Fruit fly (Drosophila melanogaster) whole organism, embryonic: ENCODE measurements around the gene CG6409.

ENCODE experiments used
- Aef1 ChIP-seq: fragments of 200-800 bp; sonication (Bioruptor generic); IDR thresholded peaks from 3 replicates; pipeline ENCODE4 v1.3.6; 2022; ENCODE audit warnings: missing biosample characterization, missing genetic modification characterization
- CG1024 ChIP-seq: fragments of 200-800 bp; sonication (Bioruptor generic); IDR thresholded peaks from 2 replicates; pipeline ENCODE4 v1.3.6; 2022; ENCODE audit warnings: missing biosample characterization, missing genetic modification characterization
- CG10267 ChIP-seq: fragments of 200-800 bp; sonication (Bioruptor generic); optimal IDR thresholded peaks from 2 replicates; lab custom pipeline; 2018; ENCODE audit warnings: missing biosample characterization, mild to moderate bottlenecking, missing genetic modification characterization, moderate library complexity
- CG10654 ChIP-seq: fragments of 200-800 bp; sonication (Bioruptor generic); optimal IDR thresholded peaks from 2 replicates; lab custom pipeline; 2016; ENCODE audit warnings: missing biosample characterization, missing genetic modification characterization
- CG13296 ChIP-seq: fragments of 200-800 bp; sonication (Bioruptor generic); optimal IDR thresholded peaks from 3 replicates; lab custom pipeline; 2018; ENCODE audit warnings: missing biosample characterization, mild to moderate bottlenecking, missing genetic modification characterization
- CG14050 ChIP-seq: fragments of 200-800 bp; sonication (Bioruptor generic); IDR thresholded peaks from 3 replicates; pipeline ENCODE4 v1.3.6; 2022; ENCODE audit warnings: missing biosample characterization, missing genetic modification characterization
- CG1529 ChIP-seq: fragments of 200-800 bp; sonication (Bioruptor generic); optimal IDR thresholded peaks from 3 replicates; lab custom pipeline; 2018; ENCODE audit warnings: missing biosample characterization, missing genetic modification characterization
- CG15601 ChIP-seq: fragments of 200-800 bp; sonication (Bioruptor generic); optimal IDR thresholded peaks from 3 replicates; lab custom pipeline; 2019; ENCODE audit warnings: missing biosample characterization, mild to moderate bottlenecking, missing genetic modification characterization, moderate library complexity
- CG1602 ChIP-seq: fragments of 200-800 bp; sonication (Bioruptor generic); optimal IDR thresholded peaks from 3 replicates; lab custom pipeline; 2016; ENCODE audit warnings: missing biosample characterization, missing genetic modification characterization
- CG18599 ChIP-seq: fragments of 200-800 bp; sonication (Bioruptor generic); optimal IDR thresholded peaks from 3 replicates; lab custom pipeline; 2017; ENCODE audit warnings: missing biosample characterization, missing genetic modification characterization, mild to moderate bottlenecking, moderate library complexity, missing genetic modification reagents
- CG18764 ChIP-seq: fragments of 200-800 bp; sonication (Bioruptor generic); optimal IDR thresholded peaks from 3 replicates; lab custom pipeline; 2016; ENCODE audit warnings: missing biosample characterization, missing genetic modification characterization
- CG42726 ChIP-seq: fragments of 200-800 bp; sonication (Bioruptor generic); IDR thresholded peaks from 2 replicates; pipeline ENCODE4 v1.3.6; 2022; ENCODE audit warnings: missing biosample characterization, missing genetic modification characterization; ENCODE audit not compliant: partially characterized antibody
- CG7745 ChIP-seq: fragments of 200-800 bp; sonication (Bioruptor generic); optimal IDR thresholded peaks from 2 replicates; lab custom pipeline; 2018; ENCODE audit warnings: missing biosample characterization, mild to moderate bottlenecking, missing genetic modification characterization, moderate library complexity
- CG8765 ChIP-seq: fragments of 200-800 bp; sonication (Bioruptor generic); IDR thresholded peaks from 2 replicates; pipeline ENCODE4 v1.3.6; 2022; ENCODE audit warnings: missing biosample characterization, missing genetic modification characterization
- CG8944 ChIP-seq: fragments of 200-800 bp; sonication (Bioruptor generic); optimal IDR thresholded peaks from 3 replicates; lab custom pipeline; 2016; ENCODE audit warnings: missing biosample characterization, missing genetic modification characterization
- CG9727 ChIP-seq: fragments of 200-800 bp; sonication (Bioruptor generic); optimal IDR thresholded peaks from 3 replicates; lab custom pipeline; 2017; ENCODE audit warnings: missing biosample characterization, mild to moderate bottlenecking, missing genetic modification characterization
- CG9876 ChIP-seq: fragments of 200-800 bp; sonication (Bioruptor generic); optimal IDR thresholded peaks from 2 replicates; lab custom pipeline; 2016; ENCODE audit warnings: missing biosample characterization, missing genetic modification characterization
- CoRest ChIP-seq: fragments of 200-800 bp; sonication (Bioruptor generic); optimal IDR thresholded peaks from 3 replicates; lab custom pipeline; 2018; ENCODE audit warnings: missing biosample characterization, mild to moderate bottlenecking, missing genetic modification characterization, moderate library complexity
- D19B ChIP-seq: fragments of 200-800 bp; sonication (Bioruptor generic); optimal IDR thresholded peaks from 2 replicates; lab custom pipeline; 2017; ENCODE audit warnings: missing biosample characterization, mild to moderate bottlenecking, missing genetic modification characterization
- Dek ChIP-seq: fragments of 200-800 bp; sonication (Bioruptor generic); optimal IDR thresholded peaks from 3 replicates; lab custom pipeline; 2019; ENCODE audit warnings: missing biosample characterization, mild to moderate bottlenecking, missing genetic modification characterization, moderate library complexity
- Dfd ChIP-seq, 2 experiments: fragments of >200 bp; optimal IDR thresholded peaks; 2 replicates each; lab custom pipeline; 2017; ENCODE audit warnings: missing biosample characterization in 2 of 2, missing genetic modification characterization in 2 of 2
- Doc3 ChIP-seq: fragments of 200-800 bp; sonication (Bioruptor generic); IDR thresholded peaks from 3 replicates; pipeline ENCODE4 v1.3.6; 2022; ENCODE audit warnings: missing biosample characterization, missing genetic modification characterization; ENCODE audit not compliant: partially characterized antibody
- Ets65A ChIP-seq: fragments of 200-800 bp; sonication (Bioruptor generic); peaks from one replicate; lab custom pipeline; 2016; ENCODE audit warnings: missing biosample characterization, missing genetic modification characterization
- Ets97D ChIP-seq: fragments of 200-800 bp; sonication (Bioruptor generic); optimal IDR thresholded peaks from 3 replicates; lab custom pipeline; 2016; ENCODE audit warnings: missing biosample characterization, missing genetic modification characterization
- GATAe ChIP-seq: fragments of 200-800 bp; sonication (Bioruptor generic); conservative IDR thresholded peaks from 2 replicates; pipeline ENCODE4 v1.3.6; 2022; ENCODE audit warnings: missing biosample characterization, missing genetic modification characterization
- HmgZ ChIP-seq: fragments of 200-800 bp; sonication (Bioruptor generic); optimal IDR thresholded peaks from 2 replicates; lab custom pipeline; 2018; ENCODE audit warnings: missing biosample characterization, mild to moderate bottlenecking, missing genetic modification characterization
- Med ChIP-seq: fragments of 200-800 bp; sonication (Bioruptor generic); peaks from one replicate; lab custom pipeline; 2016; ENCODE audit warnings: missing biosample characterization, missing genetic modification characterization, mild to moderate bottlenecking, inconsistent platforms, moderate library complexity
- Scr ChIP-seq: fragments of 200-800 bp; sonication (Bioruptor generic); IDR thresholded peaks from 2 replicates; pipeline ENCODE4 v1.3.6; 2022; ENCODE audit warnings: missing biosample characterization, missing genetic modification characterization; ENCODE audit not compliant: partially characterized antibody
- Ssrp ChIP-seq: fragments of 200-800 bp; sonication (Bioruptor generic); optimal IDR thresholded peaks from 2 replicates; lab custom pipeline; 2018; ENCODE audit warnings: missing biosample characterization, mild to moderate bottlenecking, missing genetic modification characterization, moderate library complexity
- TFAM ChIP-seq: fragments of 200-800 bp; sonication (Bioruptor generic); optimal IDR thresholded peaks from 2 replicates; lab custom pipeline; 2017; ENCODE audit warnings: missing biosample characterization, missing genetic modification characterization, inconsistent platforms
- az2 ChIP-seq: fragments of 200-800 bp; sonication (Bioruptor generic); optimal IDR thresholded peaks from 3 replicates; lab custom pipeline; 2016; ENCODE audit warnings: missing biosample characterization, missing genetic modification characterization
- bcd ChIP-seq: fragments of 200-800 bp; sonication (Bioruptor generic); optimal IDR thresholded peaks from 2 replicates; lab custom pipeline; 2017; ENCODE audit warnings: missing biosample characterization, mild to moderate bottlenecking, missing genetic modification characterization
- bsh ChIP-seq, 2 experiments: fragments of 200-800 bp; sonication (Bioruptor generic); optimal IDR thresholded peaks; 2 replicates each; lab custom pipeline; 2017 to 2018; ENCODE audit warnings: mild to moderate bottlenecking in 2 of 2, missing biosample characterization in 2 of 2, missing genetic modification characterization in 2 of 2, moderate library complexity in 1 of 2
- chinmo ChIP-seq: fragments of 200-800 bp; sonication (Bioruptor generic); IDR thresholded peaks from 4 replicates; pipeline ENCODE4 v1.3.6; 2022; ENCODE audit warnings: missing biosample characterization, missing genetic modification characterization; ENCODE audit not compliant: partially characterized antibody
- ci ChIP-seq: fragments of 200-800 bp; sonication (Bioruptor generic); IDR thresholded peaks from 3 replicates; pipeline ENCODE4 v1.3.6; 2022; ENCODE audit warnings: missing biosample characterization, missing genetic modification characterization
- klu ChIP-seq: fragments of 200-800 bp; sonication (Bioruptor generic); IDR thresholded peaks from 2 replicates; pipeline ENCODE4 v1.3.6; 2022; ENCODE audit warnings: missing biosample characterization, missing genetic modification characterization
- maf-S ChIP-seq: fragments of 200-800 bp; sonication (Bioruptor generic); optimal IDR thresholded peaks from 2 replicates; lab custom pipeline; 2016; ENCODE audit warnings: missing biosample characterization, missing genetic modification characterization
- pb ChIP-seq: fragments of 200-800 bp; sonication (Bioruptor generic); optimal IDR thresholded peaks from 3 replicates; lab custom pipeline; 2016; ENCODE audit warnings: missing biosample characterization, missing genetic modification characterization
- sd ChIP-seq: fragments of 200-800 bp; sonication (Bioruptor generic); optimal IDR thresholded peaks from 3 replicates; lab custom pipeline; 2018; ENCODE audit warnings: missing biosample characterization, mild to moderate bottlenecking, missing genetic modification characterization, moderate library complexity
- shn ChIP-seq: fragments of 200-800 bp; sonication (Bioruptor generic); optimal IDR thresholded peaks from 3 replicates; lab custom pipeline; 2016; ENCODE audit warnings: missing biosample characterization, missing genetic modification characterization
- slp2 ChIP-seq: fragments of 200-800 bp; sonication (Bioruptor generic); optimal IDR thresholded peaks from 2 replicates; lab custom pipeline; 2016; ENCODE audit warnings: missing biosample characterization, missing genetic modification characterization
- ssp ChIP-seq: fragments of 200-800 bp; sonication (Bioruptor generic); IDR thresholded peaks from 2 replicates; pipeline ENCODE4 v1.3.6; 2022; ENCODE audit warnings: missing biosample characterization, missing genetic modification characterization
- trem ChIP-seq: fragments of 200-800 bp; optimal IDR thresholded peaks from 3 replicates; lab custom pipeline; 2019; ENCODE audit warnings: missing biosample characterization, mild to moderate bottlenecking, missing genetic modification characterization, moderate library complexity
- tup ChIP-seq: fragments of 200-800 bp; sonication (Bioruptor generic); optimal IDR thresholded peaks from 2 replicates; lab custom pipeline; 2016; ENCODE audit warnings: missing biosample characterization, mild to moderate bottlenecking, missing genetic modification characterization, moderate library complexity
- twi ChIP-seq: fragments of 200-800 bp; optimal IDR thresholded peaks from 2 replicates; lab custom pipeline; 2019; ENCODE audit warnings: missing biosample characterization, mild to moderate bottlenecking, missing genetic modification characterization, moderate library complexity
- unc-4 ChIP-seq: fragments of 200-800 bp; sonication (Bioruptor generic); IDR thresholded peaks from 2 replicates; pipeline ENCODE4 v1.3.6; 2022; ENCODE audit warnings: missing biosample characterization, missing genetic modification characterization; ENCODE audit not compliant: partially characterized antibody
- zen ChIP-seq: fragments of 200-800 bp; sonication (Bioruptor generic); optimal IDR thresholded peaks from 3 replicates; lab custom pipeline; 2018; ENCODE audit warnings: missing biosample characterization, mild to moderate bottlenecking, missing genetic modification characterization, moderate library complexity
- zf30C ChIP-seq: fragments of 200-800 bp; sonication (Bioruptor generic); optimal IDR thresholded peaks from 3 replicates; lab custom pipeline; 2018; ENCODE audit warnings: missing biosample characterization, mild to moderate bottlenecking, missing genetic modification characterization

The CG6409 gene

dm6 chr3L:10894159-10894558, 12.0 kb upstream of the CG6409 start, which contains the start of gene Cpr67Fb:
Gene Cpr67Fb, plus strand, starts transcription at chr3L:10894173.
- TF ChIP-seq CG42726 (GFP tag; lab: Robert Waterston, UW) (no peak), Ets65A (GFP tag; lab: Kevin White, UChicago) (peak; percentile 56), Med (GFP tag; lab: Kevin White, UChicago) (peak; percentile 60), zen (tag; lab: Kevin White, UChicago) (no peak)

dm6 chr3L:10893156-10893784, 11.1 kb upstream of the CG6409 start:
- TF ChIP-seq Aef1 (GFP tag; lab: Robert Waterston, UW), result no peak
- no peak for TF ChIP-seq klu (GFP tag; lab: Robert Waterston, UW)
- TF ChIP-seq maf-S (GFP tag; lab: Kevin White, UChicago), result no peak
- no peak for TF ChIP-seq GATAe (GFP tag; lab: Robert Waterston, UW)
- no peak for TF ChIP-seq CG1602
- no peak for TF ChIP-seq CG8765
- no peak for TF ChIP-seq Doc3 (GFP tag; lab: Robert Waterston, UW)
- no peak for TF ChIP-seq bcd (GFP tag; lab: Kevin White, UChicago)
- TF ChIP-seq CG10654 (GFP tag; lab: Kevin White, UChicago), result no peak
- no peak for TF ChIP-seq unc-4 (GFP tag; lab: Robert Waterston, UW)
- TF ChIP-seq bsh (GFP tag; optimal IDR thresholded peaks at IDR 0.05; lab: Kevin White, UChicago), result peak in 1 of 2 experiments; percentile 37
- TF ChIP-seq CG8944 (GFP tag; lab: Kevin White, UChicago), result no peak
- TF ChIP-seq D19B (GFP tag; lab: Kevin White, UChicago), result no peak
- no peak for TF ChIP-seq pb
- TF ChIP-seq Ssrp (tag; lab: Kevin White, UChicago), result peak; percentile 52
- no peak for TF ChIP-seq CG1024 (GFP tag; lab: Robert Waterston, UW)
- TF ChIP-seq Dek (tag; lab: Kevin White, UChicago), result peak; percentile 65
- TF ChIP-seq TFAM (GFP tag; lab: Kevin White, UChicago), result no peak
- TF ChIP-seq ssp (GFP tag; lab: Robert Waterston, UW), result no peak
- peak; percentile 7 for TF ChIP-seq az2 (GFP tag; lab: Kevin White, UChicago)
- no peak for TF ChIP-seq CG15601
- TF ChIP-seq Scr, result no peak
- TF ChIP-seq ci (GFP tag; lab: Robert Waterston, UW), result no peak
- no peak for TF ChIP-seq shn
- no peak for TF ChIP-seq tup
- peak; percentile 53 for TF ChIP-seq CG10267 (tag; lab: Kevin White, UChicago)
- TF ChIP-seq sd (tag; lab: Kevin White, UChicago), result peak; percentile 79
- TF ChIP-seq zf30C, result no peak
- no peak for TF ChIP-seq Ets97D
- no peak for TF ChIP-seq CG1529 (GFP tag; lab: Kevin White, UChicago)
- TF ChIP-seq CG9876 (GFP tag; lab: Kevin White, UChicago), result no peak
- no peak for TF ChIP-seq HmgZ (tag; lab: Kevin White, UChicago)
- TF ChIP-seq CG18599 (GFP tag; lab: Kevin White, UChicago), result peak; percentile 16
- no peak for TF ChIP-seq twi
- TF ChIP-seq CG13296 (GFP tag; lab: Kevin White, UChicago), result peak; percentile 39
- no peak for TF ChIP-seq Dfd (GFP tag; optimal IDR thresholded peaks at IDR 0.05; lab: Kevin White, UChicago)
- TF ChIP-seq chinmo (GFP tag; lab: Robert Waterston, UW), result peak; percentile 94; the same call in 3 of the 4 replicates
- TF ChIP-seq CG14050 (GFP tag; lab: Robert Waterston, UW), result no peak
- peak; percentile 81 for TF ChIP-seq CoRest (tag; lab: Kevin White, UChicago)
- TF ChIP-seq CG9727, result peak; percentile 44
- TF ChIP-seq slp2 (GFP tag; lab: Kevin White, UChicago), result no peak
- no peak for TF ChIP-seq CG7745 (tag; lab: Kevin White, UChicago)
- no peak for TF ChIP-seq trem (tag; lab: Kevin White, UChicago)
- TF ChIP-seq CG18764 (GFP tag; lab: Kevin White, UChicago), result no peak
